Worm (Caenorhabditis elegans) whole organism, midembryonic: ENCODE results near the gene ppm-2.

Experiments
- flt-1 ChIP-seq: fragments of 200-800 bp; sonication (Bioruptor generic); IDR thresholded peaks from 2 replicates; pipeline ENCODE4 v1.3.6; 2022; ENCODE audit warnings: missing genetic modification characterization, missing compliant biosample characterization
- med-1 ChIP-seq: sonication (generic microtip); optimal IDR thresholded peaks from 2 replicates; lab custom pipeline; 2017; ENCODE audit warnings: missing genetic modification characterization, mild to moderate bottlenecking, missing compliant biosample characterization, antibody characterized with exemption, missing genetic modification reagents; ENCODE audit not compliant: insufficient read depth
- tab-1 ChIP-seq: fragments of 200-800 bp; sonication (Bioruptor generic); IDR thresholded peaks from 2 replicates; pipeline ENCODE4 v1.3.6; 2022; ENCODE audit warnings: missing genetic modification characterization, missing compliant biosample characterization
- ztf-29 ChIP-seq: fragments of 200-800 bp; sonication (Bioruptor generic); IDR thresholded peaks from 2 replicates; pipeline ENCODE4 v1.3.6; 2022; ENCODE audit warnings: missing genetic modification reagents, missing genetic modification characterization, missing compliant biosample characterization

ce11 chrIII:4649811-4650544 is at the start of gene ppm-2:
- TF ChIP-seq tab-1 (GFP tag; lab: Robert Waterston, UW) (no peak), ztf-29 (no peak), med-1 (GFP tag; lab: Kevin White, UChicago) (no peak), flt-1 (GFP tag; lab: Robert Waterston, UW) (no peak)
